Fruit fly (Drosophila melanogaster): Measurements from ENCODE around the gene CG14085.

The CG14085 gene

dm6 chr3L:19293178-19293741 is 24.1 kb downstream of the CG14085 start:
- TF ChIP-seq CG12605 (GFP tag; IDR thresholded peaks at IDR 0.05) (0 out of 2 replicates have a peak, but pooled peaks have one; percentile 22), CG13204 (GFP tag; optimal IDR thresholded peaks at IDR 0.05) (no peak), EcR (GFP tag; optimal IDR thresholded peaks at IDR 0.05) (peak; percentile 67), fd96Ca (GFP tag; IDR thresholded peaks at IDR 0.05) (peak; percentile 10; the same call in 1 of the 3 replicates), Snoo (tag; optimal IDR thresholded peaks at IDR 0.05) (no peak), CG17806 (tag; optimal IDR thresholded peaks at IDR 0.05) (no peak), CG8159 (tag; optimal IDR thresholded peaks at IDR 0.05) (no peak), D1 (tag; optimal IDR thresholded peaks at IDR 0.05) (no peak)

dm6 chr3L:19294235-19294612 is 25.1 kb downstream of the CG14085 start, which contains the start of gene fal:
fal (plus strand) TSS chr3L:19294564.
- TF ChIP-seq fd96Ca (GFP tag; IDR thresholded peaks at IDR 0.05) (no peak), CG4496 (GFP tag; IDR thresholded peaks at IDR 0.05) (no peak), D1 (tag; optimal IDR thresholded peaks at IDR 0.05) (no peak), Snoo (tag; optimal IDR thresholded peaks at IDR 0.05) (no peak), CG13204 (GFP tag; optimal IDR thresholded peaks at IDR 0.05) (no peak), CG15710 (tag; optimal IDR thresholded peaks at IDR 0.05) (no peak), CG34367 (tag; optimal IDR thresholded peaks at IDR 0.05) (no peak), CG8301 (tag; optimal IDR thresholded peaks at IDR 0.05) (no peak), rn (GFP tag; IDR thresholded peaks at IDR 0.05) (no peak), CG8159 (tag; optimal IDR thresholded peaks at IDR 0.05) (no peak)

- no peak for TF ChIP-seq rn (GFP tag; IDR thresholded peaks at IDR 0.05)
- no peak for TF ChIP-seq CG9948 (tag; optimal IDR thresholded peaks at IDR 0.05)
- peak; percentile 55 for TF ChIP-seq CG32121 (GFP tag; IDR thresholded peaks at IDR 0.05)
- peak; percentile 33; the same call in 1 of the 2 replicates for TF ChIP-seq Ets98B (GFP tag; IDR thresholded peaks at IDR 0.05)
- no peak for TF ChIP-seq CG15710 (tag; optimal IDR thresholded peaks at IDR 0.05)
- TF ChIP-seq CG8159 (tag; optimal IDR thresholded peaks at IDR 0.05), result no peak
- TF ChIP-seq Pif1B (GFP tag; optimal IDR thresholded peaks at IDR 0.05), result peak; percentile 32
- TF ChIP-seq CG13204 (GFP tag; optimal IDR thresholded peaks at IDR 0.05), result no peak
- no peak for TF ChIP-seq CG4496 (GFP tag; IDR thresholded peaks at IDR 0.05)
- no peak for TF ChIP-seq CG17806 (tag; optimal IDR thresholded peaks at IDR 0.05)
- peak; percentile 55 for TF ChIP-seq CG8301 (tag; optimal IDR thresholded peaks at IDR 0.05)
- no peak for TF ChIP-seq CG14655 (GFP tag; optimal IDR thresholded peaks at IDR 0.05)
- TF ChIP-seq fd96Ca (GFP tag; IDR thresholded peaks at IDR 0.05), result no peak; the same call in 2 of the 3 replicates
- TF ChIP-seq CG12605 (GFP tag; IDR thresholded peaks at IDR 0.05), result no peak; the same call in 1 of the 2 replicates
- TF ChIP-seq D1 (tag; optimal IDR thresholded peaks at IDR 0.05), result peak; percentile 36
- TF ChIP-seq gl (tag; optimal IDR thresholded peaks at IDR 0.05), result no peak
- TF ChIP-seq CG34367 (tag; optimal IDR thresholded peaks at IDR 0.05), result no peak
Measured at dm6 chr3L:19294613-19295299, 25.6 kb downstream of the CG14085 start.

dm6 chr3L:19314877-19315276 is 45.7 kb downstream of the CG14085 start:
- peak; percentile 92 for TF ChIP-seq CG4496 (GFP tag; IDR thresholded peaks at IDR 0.05)
- no peak for TF ChIP-seq CG34367 (tag; optimal IDR thresholded peaks at IDR 0.05)
- TF ChIP-seq Snoo (tag; optimal IDR thresholded peaks at IDR 0.05), result no peak
- no peak for TF ChIP-seq CG9948 (tag; optimal IDR thresholded peaks at IDR 0.05)
- TF ChIP-seq D1 (tag; optimal IDR thresholded peaks at IDR 0.05), result no peak
- peak; percentile 63 for TF ChIP-seq Pif1B (GFP tag; optimal IDR thresholded peaks at IDR 0.05)
- TF ChIP-seq CG10348 (GFP tag; IDR thresholded peaks at IDR 0.05), result peak; percentile 76
- peak; percentile 73 for TF ChIP-seq Pif1A (GFP tag; optimal IDR thresholded peaks at IDR 0.05)
- TF ChIP-seq CG15710 (tag; optimal IDR thresholded peaks at IDR 0.05), result no peak
- peak; percentile 81 for TF ChIP-seq fd96Ca (GFP tag; IDR thresholded peaks at IDR 0.05)
- peak; percentile 84 for TF ChIP-seq CG12605 (GFP tag; IDR thresholded peaks at IDR 0.05)
- TF ChIP-seq CG17806 (tag; optimal IDR thresholded peaks at IDR 0.05), result no peak
- TF ChIP-seq CG14655 (GFP tag; optimal IDR thresholded peaks at IDR 0.05), result peak; percentile 87
- no peak for TF ChIP-seq CG13204 (GFP tag; optimal IDR thresholded peaks at IDR 0.05)
- peak; percentile 75 for TF ChIP-seq rn (GFP tag; IDR thresholded peaks at IDR 0.05)
- TF ChIP-seq CG8301 (tag; optimal IDR thresholded peaks at IDR 0.05), result peak; percentile 88
- TF ChIP-seq CG8159 (tag; optimal IDR thresholded peaks at IDR 0.05), result no peak
- no peak for TF ChIP-seq EcR (GFP tag; optimal IDR thresholded peaks at IDR 0.05)
- TF ChIP-seq gl (tag; optimal IDR thresholded peaks at IDR 0.05), result no peak
- TF ChIP-seq Ets98B (GFP tag; IDR thresholded peaks at IDR 0.05), result peak; percentile 92
- TF ChIP-seq CG32121 (GFP tag; IDR thresholded peaks at IDR 0.05), result peak; percentile 93

dm6 chr3L:19316638-19317037 is 47.5 kb downstream of the CG14085 start:
- TF ChIP-seq CG14655 (GFP tag; optimal IDR thresholded peaks at IDR 0.05), result peak; percentile 51
- peak; percentile 10 for TF ChIP-seq CG8301 (tag; optimal IDR thresholded peaks at IDR 0.05)
- TF ChIP-seq CG4496 (GFP tag; IDR thresholded peaks at IDR 0.05), result no peak
